Fruit fly (Drosophila melanogaster) whole organism, embryonic: ENCODE data around the gene CG14043.

ENCODE experiments used
- ATbp ChIP-seq: fragments of 200-800 bp; sonication (Bioruptor generic); optimal IDR thresholded peaks from 2 replicates; lab custom pipeline; 2017; ENCODE audit warnings: missing biosample characterization, mild to moderate bottlenecking, missing genetic modification characterization, missing genetic modification reagents
- B-H2 ChIP-seq: fragments of 200-800 bp; sonication (Bioruptor generic); optimal IDR thresholded peaks from 2 replicates; lab custom pipeline; 2018; ENCODE audit warnings: missing biosample characterization, mild to moderate bottlenecking, missing genetic modification characterization
- CG11085 ChIP-seq: fragments of 200-800 bp; sonication (Bioruptor generic); IDR thresholded peaks from 2 replicates; pipeline ENCODE4 v1.3.6; 2022; ENCODE audit warnings: missing biosample characterization, missing genetic modification characterization
- CG11093 ChIP-seq: fragments of 200-800 bp; sonication (Bioruptor generic); IDR thresholded peaks from 3 replicates; pipeline ENCODE4 v1.3.6; 2022; ENCODE audit warnings: missing biosample characterization, missing genetic modification characterization
- CG11247 ChIP-seq: fragments of 200-800 bp; sonication (Bioruptor generic); IDR thresholded peaks from 2 replicates; pipeline ENCODE4 v1.3.6; 2022; ENCODE audit warnings: missing biosample characterization, missing genetic modification characterization
- CG11695 ChIP-seq: fragments of 200-800 bp; sonication (Bioruptor generic); IDR thresholded peaks from 3 replicates; pipeline ENCODE4 v1.3.6; 2022; ENCODE audit warnings: missing biosample characterization, missing genetic modification characterization
- CG12071 ChIP-seq: fragments of 200-800 bp; sonication (Bioruptor generic); optimal IDR thresholded peaks from 3 replicates; lab custom pipeline; 2018; ENCODE audit warnings: missing biosample characterization, mild to moderate bottlenecking, missing genetic modification characterization
- CG12155 ChIP-seq: fragments of 200-800 bp; sonication (Bioruptor generic); optimal IDR thresholded peaks from 3 replicates; lab custom pipeline; 2016; ENCODE audit warnings: missing biosample characterization, missing genetic modification characterization
- CG1233 ChIP-seq: fragments of 200-800 bp; sonication (Bioruptor generic); optimal IDR thresholded peaks from 4 replicates; lab custom pipeline; 2018; ENCODE audit warnings: missing biosample characterization, mild to moderate bottlenecking, missing genetic modification characterization
- CG12942 ChIP-seq: fragments of 200-800 bp; sonication (Bioruptor generic); optimal IDR thresholded peaks from 3 replicates; lab custom pipeline; 2016; ENCODE audit warnings: missing biosample characterization, missing genetic modification characterization
- CG1529 ChIP-seq: fragments of 200-800 bp; sonication (Bioruptor generic); optimal IDR thresholded peaks from 3 replicates; lab custom pipeline; 2018; ENCODE audit warnings: missing biosample characterization, missing genetic modification characterization
- CG15514 ChIP-seq: fragments of 200-800 bp; sonication (Bioruptor generic); optimal IDR thresholded peaks from 3 replicates; lab custom pipeline; 2017; ENCODE audit warnings: missing biosample characterization, missing genetic modification characterization, mild to moderate bottlenecking, moderate library complexity, missing genetic modification reagents
- CG16863 ChIP-seq: fragments of 200-800 bp; sonication (Bioruptor generic); optimal IDR thresholded peaks from 3 replicates; lab custom pipeline; 2016; ENCODE audit warnings: missing biosample characterization, missing genetic modification characterization
- CG17359 ChIP-seq: fragments of 200-800 bp; sonication (Bioruptor generic); optimal IDR thresholded peaks from 3 replicates; lab custom pipeline; 2018; ENCODE audit warnings: missing biosample characterization, mild to moderate bottlenecking, missing genetic modification characterization, moderate library complexity
- CG18619 ChIP-seq: fragments of 200-800 bp; sonication (Bioruptor generic); optimal IDR thresholded peaks from 3 replicates; lab custom pipeline; 2017; ENCODE audit warnings: missing biosample characterization, mild to moderate bottlenecking, missing genetic modification characterization
- CG31441 ChIP-seq: fragments of 200-800 bp; sonication (Bioruptor generic); IDR thresholded peaks from 2 replicates; pipeline ENCODE4 v1.3.6; 2022; ENCODE audit warnings: missing biosample characterization, missing genetic modification characterization
- CG32772 ChIP-seq: fragments of 200-800 bp; sonication (Bioruptor generic); IDR thresholded peaks from 2 replicates; pipeline ENCODE4 v1.3.6; 2022; ENCODE audit warnings: missing biosample characterization, missing genetic modification characterization
- CG3995 ChIP-seq: fragments of 200-800 bp; sonication (Bioruptor generic); optimal IDR thresholded peaks from 3 replicates; lab custom pipeline; 2016; ENCODE audit warnings: missing biosample characterization, missing genetic modification characterization
- CG4730 ChIP-seq: fragments of 200-800 bp; sonication (Bioruptor generic); IDR thresholded peaks from 2 replicates; pipeline ENCODE4 v1.3.6; 2022; ENCODE audit warnings: missing biosample characterization, missing genetic modification characterization
- CG7372 ChIP-seq: fragments of 200-800 bp; sonication (Bioruptor generic); IDR thresholded peaks from 2 replicates; pipeline ENCODE4 v1.3.6; 2022; ENCODE audit warnings: missing biosample characterization, missing genetic modification characterization
- CG7963 ChIP-seq: fragments of 200-800 bp; sonication (Bioruptor generic); IDR thresholded peaks from 3 replicates; pipeline ENCODE4 v1.3.6; 2022; ENCODE audit warnings: missing biosample characterization, missing genetic modification characterization; ENCODE audit not compliant: partially characterized antibody
- CG9727 ChIP-seq: fragments of 200-800 bp; sonication (Bioruptor generic); optimal IDR thresholded peaks from 3 replicates; lab custom pipeline; 2017; ENCODE audit warnings: missing biosample characterization, mild to moderate bottlenecking, missing genetic modification characterization
- Dad ChIP-seq: fragments of 200-800 bp; sonication (Bioruptor generic); optimal IDR thresholded peaks from 3 replicates; lab custom pipeline; 2016; ENCODE audit warnings: missing biosample characterization, missing genetic modification characterization
- Dip2 ChIP-seq: fragments of 200-800 bp; sonication (Bioruptor generic); IDR thresholded peaks from 2 replicates; pipeline ENCODE4 v1.3.6; 2022; ENCODE audit warnings: missing biosample characterization, missing genetic modification characterization
- Doc3 ChIP-seq: fragments of 200-800 bp; sonication (Bioruptor generic); IDR thresholded peaks from 3 replicates; pipeline ENCODE4 v1.3.6; 2022; ENCODE audit warnings: missing biosample characterization, missing genetic modification characterization; ENCODE audit not compliant: partially characterized antibody
- Dp ChIP-seq: fragments of 200-800 bp; sonication (Bioruptor generic); optimal IDR thresholded peaks from 2 replicates; lab custom pipeline; 2018; ENCODE audit warnings: missing biosample characterization, mild to moderate bottlenecking, missing genetic modification characterization, moderate library complexity
- Lim3 ChIP-seq: fragments of 200-800 bp; sonication (Bioruptor generic); IDR thresholded peaks from 2 replicates; pipeline ENCODE4 v1.3.6; 2022; ENCODE audit warnings: missing biosample characterization, missing genetic modification characterization
- MTF-1 ChIP-seq: fragments of 200-800 bp; sonication (Bioruptor generic); optimal IDR thresholded peaks from 2 replicates; lab custom pipeline; 2018; ENCODE audit warnings: missing biosample characterization, mild to moderate bottlenecking, missing genetic modification characterization, borderline replicate concordance
- Med ChIP-seq: fragments of 200-800 bp; sonication (Bioruptor generic); peaks from one replicate; lab custom pipeline; 2016; ENCODE audit warnings: missing biosample characterization, missing genetic modification characterization, mild to moderate bottlenecking, inconsistent platforms, moderate library complexity
- Scr ChIP-seq: fragments of 200-800 bp; sonication (Bioruptor generic); IDR thresholded peaks from 2 replicates; pipeline ENCODE4 v1.3.6; 2022; ENCODE audit warnings: missing biosample characterization, missing genetic modification characterization; ENCODE audit not compliant: partially characterized antibody
- Side ChIP-seq: fragments of 200-800 bp; sonication (Bioruptor generic); optimal IDR thresholded peaks from 2 replicates; lab custom pipeline; 2016; ENCODE audit warnings: missing biosample characterization, missing genetic modification characterization
- Taf1 ChIP-seq: fragments of 200-800 bp; sonication (Bioruptor generic); IDR thresholded peaks from 2 replicates; pipeline ENCODE4 v1.3.6; 2022; ENCODE audit warnings: missing biosample characterization, missing genetic modification characterization
- ab ChIP-seq: fragments of 200-800 bp; sonication (Bioruptor generic); optimal IDR thresholded peaks from 2 replicates; lab custom pipeline; 2016; ENCODE audit warnings: missing biosample characterization, missing genetic modification characterization
- cad ChIP-seq: fragments of >200 bp; optimal IDR thresholded peaks from 2 replicates; lab custom pipeline; 2017; ENCODE audit warnings: missing biosample characterization, missing genetic modification characterization
- gcm ChIP-seq: fragments of 200-800 bp; sonication (Bioruptor generic); optimal IDR thresholded peaks from 2 replicates; lab custom pipeline; 2019; ENCODE audit warnings: missing biosample characterization, mild to moderate bottlenecking, missing genetic modification characterization, moderate library complexity
- grau ChIP-seq: fragments of 200-800 bp; optimal IDR thresholded peaks from 3 replicates; lab custom pipeline; 2019; ENCODE audit warnings: missing biosample characterization, mild to moderate bottlenecking, missing genetic modification characterization, moderate library complexity
- hth ChIP-seq: fragments of >200 bp; optimal IDR thresholded peaks from 2 replicates; lab custom pipeline; 2017; ENCODE audit warnings: inconsistent platforms
- kni ChIP-seq: fragments of 200-800 bp; sonication (Bioruptor generic); optimal IDR thresholded peaks from 3 replicates; lab custom pipeline; 2017; ENCODE audit warnings: mild to moderate bottlenecking, missing biosample characterization, missing genetic modification reagents, missing genetic modification characterization
- knrl ChIP-seq: fragments of 200-800 bp; sonication (Bioruptor generic); IDR thresholded peaks from 3 replicates; pipeline ENCODE4 v1.3.6; 2022; ENCODE audit warnings: missing biosample characterization, missing genetic modification characterization; ENCODE audit not compliant: partially characterized antibody
- lilli ChIP-seq: fragments of 200-800 bp; sonication (Bioruptor generic); optimal IDR thresholded peaks from 3 replicates; lab custom pipeline; 2016; ENCODE audit warnings: missing biosample characterization, missing genetic modification characterization
- mirr ChIP-seq: fragments of 200-800 bp; sonication (Bioruptor generic); optimal IDR thresholded peaks from 3 replicates; lab custom pipeline; 2018; ENCODE audit warnings: missing biosample characterization, mild to moderate bottlenecking, missing genetic modification characterization
- nerfin-2 ChIP-seq: fragments of 200-800 bp; sonication (Bioruptor generic); IDR thresholded peaks from 2 replicates; pipeline ENCODE4 v1.3.6; 2022; ENCODE audit warnings: missing biosample characterization, missing genetic modification characterization; ENCODE audit not compliant: partially characterized antibody
- nmo ChIP-seq: fragments of 200-800 bp; sonication (Bioruptor generic); optimal IDR thresholded peaks from 2 replicates; lab custom pipeline; 2018; ENCODE audit warnings: missing biosample characterization, mild to moderate bottlenecking, missing genetic modification characterization, moderate library complexity
- odd ChIP-seq: fragments of 200-800 bp; sonication (Bioruptor generic); optimal IDR thresholded peaks from 2 replicates; lab custom pipeline; 2017; ENCODE audit warnings: missing biosample characterization, mild to moderate bottlenecking, missing genetic modification characterization
- pb ChIP-seq: fragments of 200-800 bp; sonication (Bioruptor generic); optimal IDR thresholded peaks from 3 replicates; lab custom pipeline; 2016; ENCODE audit warnings: missing biosample characterization, missing genetic modification characterization
- peb ChIP-seq: fragments of 200-800 bp; sonication (Bioruptor generic); IDR thresholded peaks from 2 replicates; pipeline ENCODE4 v1.3.6; 2022; ENCODE audit warnings: missing biosample characterization, missing genetic modification characterization
- row ChIP-seq: fragments of 200-800 bp; sonication (Bioruptor generic); IDR thresholded peaks from 3 replicates; pipeline ENCODE4 v1.3.6; 2022; ENCODE audit warnings: missing biosample characterization, missing genetic modification characterization
- seq ChIP-seq: fragments of 200-800 bp; sonication (Bioruptor generic); IDR thresholded peaks from 2 replicates; pipeline ENCODE4 v1.3.6; 2022; ENCODE audit warnings: missing biosample characterization, missing genetic modification characterization
- tup ChIP-seq: fragments of 200-800 bp; sonication (Bioruptor generic); optimal IDR thresholded peaks from 2 replicates; lab custom pipeline; 2016; ENCODE audit warnings: missing biosample characterization, mild to moderate bottlenecking, missing genetic modification characterization, moderate library complexity
- z ChIP-seq: fragments of 200-800 bp; sonication (Bioruptor generic); IDR thresholded peaks from 3 replicates; pipeline ENCODE4 v1.3.6; 2022; ENCODE audit warnings: missing biosample characterization, missing genetic modification characterization
- zfh1 ChIP-seq: fragments of 200-800 bp; sonication (Bioruptor generic); IDR thresholded peaks from 3 replicates; pipeline ENCODE4 v1.3.6; 2022; ENCODE audit warnings: missing biosample characterization, missing genetic modification characterization

Gene CG14043

dm6 chr2L:5010784-5011260 lies 39.3 kb downstream of the CG14043 start, which contains the start of the genes CG31917, Tfb5 and SelT (continued):
- TF ChIP-seq Doc3 (GFP tag; lab: Robert Waterston, UW): peak; percentile 83
- TF ChIP-seq CG31441 (GFP tag; lab: Robert Waterston, UW): no peak
- peak; percentile 76 for TF ChIP-seq nmo (GFP tag; lab: Kevin White, UChicago)
- no peak for TF ChIP-seq ATbp (GFP tag; lab: Kevin White, UChicago)
- no peak for TF ChIP-seq mirr (GFP tag; lab: Kevin White, UChicago)
- no peak for TF ChIP-seq z (GFP tag; lab: Robert Waterston, UW)
- TF ChIP-seq hth: no peak
- TF ChIP-seq Lim3: no peak
- no peak for TF ChIP-seq CG11695 (GFP tag; lab: Robert Waterston, UW)
- TF ChIP-seq row (GFP tag; lab: Robert Waterston, UW): peak; percentile 95
- no peak for TF ChIP-seq CG1529 (GFP tag; lab: Kevin White, UChicago)
- no peak for TF ChIP-seq pb (GFP tag; lab: Kevin White, UChicago)
- TF ChIP-seq CG1233 (GFP tag; lab: Kevin White, UChicago): peak; percentile 46
- TF ChIP-seq CG12942: peak; percentile 59
- no peak for TF ChIP-seq CG11093
- TF ChIP-seq CG17359 (tag; lab: Kevin White, UChicago): no peak
- no peak for TF ChIP-seq CG7963
- peak; percentile 66 for TF ChIP-seq CG12155 (GFP tag; lab: Kevin White, UChicago)
- TF ChIP-seq Med: peak; percentile 92
- TF ChIP-seq CG16863 (GFP tag; lab: Kevin White, UChicago): peak; percentile 57
- no peak for TF ChIP-seq CG12071 (GFP tag; lab: Kevin White, UChicago)
- peak; percentile 20 for TF ChIP-seq Dp (GFP tag; lab: Kevin White, UChicago)
- no peak for TF ChIP-seq ab (GFP tag; lab: Kevin White, UChicago)
- no peak for TF ChIP-seq CG11247 (GFP tag; lab: Robert Waterston, UW)
- TF ChIP-seq CG32772 (GFP tag; lab: Robert Waterston, UW): no peak
- TF ChIP-seq seq (GFP tag; lab: Robert Waterston, UW): no peak
- peak; percentile 86 for TF ChIP-seq Scr
- TF ChIP-seq peb (GFP tag; lab: Robert Waterston, UW): no peak
- TF ChIP-seq CG7372: 0 out of 2 replicates have a peak, but pooled peaks have one; percentile 21
- TF ChIP-seq gcm: peak; percentile 61
- TF ChIP-seq grau (tag; lab: Kevin White, UChicago): peak; percentile 69
- TF ChIP-seq cad: no peak
- TF ChIP-seq B-H2 (GFP tag; lab: Kevin White, UChicago): peak; percentile 42
- TF ChIP-seq CG15514 (GFP tag; lab: Kevin White, UChicago): peak; percentile 60
- TF ChIP-seq odd (GFP tag; lab: Kevin White, UChicago): no peak
- TF ChIP-seq MTF-1 (GFP tag; lab: Kevin White, UChicago): no peak
- TF ChIP-seq Side (GFP tag; lab: Kevin White, UChicago): no peak
- TF ChIP-seq Dad (GFP tag; lab: Kevin White, UChicago): peak; percentile 65
- TF ChIP-seq CG9727 (GFP tag; lab: Kevin White, UChicago): peak; percentile 45
- peak; percentile 82 for TF ChIP-seq lilli
- peak; percentile 37; the same call in 1 of the 2 replicates for TF ChIP-seq nerfin-2 (GFP tag; lab: Robert Waterston, UW)
- peak; percentile 59; the same call in 1 of the 3 replicates for TF ChIP-seq zfh1
- no peak for TF ChIP-seq CG11085
- no peak for TF ChIP-seq CG4730 (GFP tag; lab: Robert Waterston, UW)
- no peak for TF ChIP-seq kni
- 0 out of 2 replicates have a peak, but pooled peaks have one; percentile 21 for TF ChIP-seq Taf1 (GFP tag; lab: Robert Waterston, UW)
- no peak for TF ChIP-seq tup (GFP tag; lab: Kevin White, UChicago)
- TF ChIP-seq CG18619: no peak
- TF ChIP-seq CG3995 (GFP tag; lab: Kevin White, UChicago): peak; percentile 52
- TF ChIP-seq knrl (GFP tag; lab: Robert Waterston, UW): peak; percentile 80
- no peak for TF ChIP-seq Dip2
